Fruit fly (Drosophila melanogaster) whole organism, embryonic: Measurements from ENCODE around the gene CalpB.

Experiments used
- CG10209 ChIP-seq: fragments of 200-800 bp; sonication (Bioruptor generic); optimal IDR thresholded peaks from 3 replicates; lab custom pipeline; 2017; ENCODE audit warnings: missing biosample characterization, mild to moderate bottlenecking, missing genetic modification characterization, missing genetic modification reagents
- CG10543 ChIP-seq: fragments of 200-800 bp; sonication (Bioruptor generic); optimal IDR thresholded peaks from 3 replicates; lab custom pipeline; 2017; ENCODE audit warnings: missing biosample characterization, mild to moderate bottlenecking, missing genetic modification characterization, moderate library complexity
- CG12744 ChIP-seq: fragments of 200-800 bp; sonication (Bioruptor generic); optimal IDR thresholded peaks from 2 replicates; lab custom pipeline; 2016; ENCODE audit warnings: missing biosample characterization, missing genetic modification characterization
- CG13624 ChIP-seq: fragments of 200-800 bp; sonication (Bioruptor generic); optimal IDR thresholded peaks from 2 replicates; lab custom pipeline; 2016; ENCODE audit warnings: missing biosample characterization, missing genetic modification characterization
- CG14441 ChIP-seq: fragments of 200-800 bp; sonication (Bioruptor generic); IDR thresholded peaks from 2 replicates; pipeline ENCODE4 v1.3.6; 2022; ENCODE audit warnings: missing biosample characterization, missing genetic modification characterization
- CG1529 ChIP-seq: fragments of 200-800 bp; sonication (Bioruptor generic); optimal IDR thresholded peaks from 3 replicates; lab custom pipeline; 2018; ENCODE audit warnings: missing biosample characterization, missing genetic modification characterization
- CG1602 ChIP-seq: fragments of 200-800 bp; sonication (Bioruptor generic); optimal IDR thresholded peaks from 3 replicates; lab custom pipeline; 2016; ENCODE audit warnings: missing biosample characterization, missing genetic modification characterization
- CG1603 ChIP-seq: fragments of 200-800 bp; sonication (Bioruptor generic); optimal IDR thresholded peaks from 2 replicates; lab custom pipeline; 2019; ENCODE audit warnings: missing biosample characterization, mild to moderate bottlenecking, missing genetic modification characterization, moderate library complexity
- CG16779 ChIP-seq: fragments of 200-800 bp; sonication (Bioruptor generic); IDR thresholded peaks from 2 replicates; pipeline ENCODE4 v1.3.6; 2022; ENCODE audit warnings: missing biosample characterization, missing genetic modification characterization
- CG18599 ChIP-seq: fragments of 200-800 bp; sonication (Bioruptor generic); optimal IDR thresholded peaks from 3 replicates; lab custom pipeline; 2017; ENCODE audit warnings: missing biosample characterization, missing genetic modification characterization, mild to moderate bottlenecking, moderate library complexity, missing genetic modification reagents
- CG2199 ChIP-seq: fragments of 200-800 bp; sonication (Bioruptor generic); IDR thresholded peaks from 3 replicates; pipeline ENCODE4 v1.3.6; 2022; ENCODE audit warnings: missing biosample characterization, missing genetic modification characterization
- CG2712 ChIP-seq: fragments of 200-800 bp; optimal IDR thresholded peaks from 3 replicates; lab custom pipeline; 2019; ENCODE audit warnings: missing biosample characterization, mild to moderate bottlenecking, missing genetic modification characterization, moderate library complexity
- CG3163 ChIP-seq: fragments of 200-800 bp; sonication (Bioruptor generic); optimal IDR thresholded peaks from 3 replicates; lab custom pipeline; 2016; ENCODE audit warnings: missing biosample characterization, missing genetic modification characterization
- CG32767 ChIP-seq: fragments of 200-800 bp; sonication (Bioruptor generic); IDR thresholded peaks from 2 replicates; pipeline ENCODE4 v1.3.6; 2022; ENCODE audit warnings: missing biosample characterization, missing genetic modification characterization
- CG4424 ChIP-seq: fragments of 200-800 bp; sonication (Bioruptor generic); optimal IDR thresholded peaks from 3 replicates; lab custom pipeline; 2016; ENCODE audit warnings: missing biosample characterization, missing genetic modification characterization
- CG5245 ChIP-seq: fragments of 200-800 bp; sonication (Bioruptor generic); optimal IDR thresholded peaks from 3 replicates; lab custom pipeline; 2016; ENCODE audit warnings: missing biosample characterization, missing genetic modification characterization
- CG6654 ChIP-seq: fragments of 200-800 bp; sonication (Bioruptor generic); optimal IDR thresholded peaks from 2 replicates; lab custom pipeline; 2017; ENCODE audit warnings: missing biosample characterization, mild to moderate bottlenecking, missing genetic modification characterization
- CG8281 ChIP-seq: fragments of 200-800 bp; sonication (Bioruptor generic); optimal IDR thresholded peaks from 2 replicates; lab custom pipeline; 2018; ENCODE audit warnings: missing biosample characterization, mild to moderate bottlenecking, missing genetic modification characterization, moderate library complexity
- CG9932 ChIP-seq: fragments of 200-800 bp; sonication (Bioruptor generic); IDR thresholded peaks from 2 replicates; pipeline ENCODE4 v1.3.6; 2022; ENCODE audit warnings: missing biosample characterization, missing genetic modification characterization
- D ChIP-seq, 2 experiments: fragments of 200-800 bp in 1 of 2; fragments of >200 bp in 1 of 2; sonication (Bioruptor generic) in 1 of 2; optimal IDR thresholded peaks; 2 replicates in 1 of 2; 3 replicates in 1 of 2; lab custom pipeline; 2017; ENCODE audit warnings: mild to moderate bottlenecking in 1 of 2, missing biosample characterization in 1 of 2, missing genetic modification characterization in 1 of 2, missing genetic modification reagents in 1 of 2
- Dad ChIP-seq: fragments of 200-800 bp; sonication (Bioruptor generic); optimal IDR thresholded peaks from 3 replicates; lab custom pipeline; 2016; ENCODE audit warnings: missing biosample characterization, missing genetic modification characterization
- Deaf1 ChIP-seq: fragments of 200-800 bp; optimal IDR thresholded peaks from 3 replicates; lab custom pipeline; 2019; ENCODE audit warnings: missing biosample characterization, mild to moderate bottlenecking, missing genetic modification characterization, moderate library complexity
- ERR ChIP-seq: fragments of 200-800 bp; sonication (Bioruptor generic); optimal IDR thresholded peaks from 2 replicates; lab custom pipeline; 2016; ENCODE audit warnings: missing biosample characterization, missing genetic modification characterization
- Lim3 ChIP-seq: fragments of 200-800 bp; sonication (Bioruptor generic); IDR thresholded peaks from 2 replicates; pipeline ENCODE4 v1.3.6; 2022; ENCODE audit warnings: missing biosample characterization, missing genetic modification characterization
- NC2α ChIP-seq: fragments of 200-800 bp; sonication (Bioruptor generic); optimal IDR thresholded peaks from 2 replicates; lab custom pipeline; 2016; ENCODE audit warnings: missing biosample characterization, missing genetic modification characterization
- NFAT ChIP-seq: fragments of 200-800 bp; sonication (Bioruptor generic); IDR thresholded peaks from 2 replicates; pipeline ENCODE4 v1.3.6; 2022; ENCODE audit warnings: missing biosample characterization, missing genetic modification characterization
- Pdp1 ChIP-seq, 2 experiments: fragments of 200-800 bp; sonication (Bioruptor generic); optimal IDR thresholded peaks; 3 replicates each; lab custom pipeline; 2016; ENCODE audit warnings: missing biosample characterization in 2 of 2, missing genetic modification characterization in 2 of 2, mild to moderate bottlenecking in 1 of 2, moderate library complexity in 1 of 2
- Taf1 ChIP-seq: fragments of 200-800 bp; sonication (Bioruptor generic); IDR thresholded peaks from 2 replicates; pipeline ENCODE4 v1.3.6; 2022; ENCODE audit warnings: missing biosample characterization, missing genetic modification characterization
- YL-1 ChIP-seq: fragments of 200-800 bp; sonication (Bioruptor generic); optimal IDR thresholded peaks from 3 replicates; lab custom pipeline; 2017; ENCODE audit warnings: missing biosample characterization, mild to moderate bottlenecking, missing genetic modification characterization
- ara ChIP-seq: fragments of 200-800 bp; sonication (Bioruptor generic); IDR thresholded peaks from 2 replicates; pipeline ENCODE4 v1.3.6; 2022; ENCODE audit warnings: missing biosample characterization, missing genetic modification characterization
- az2 ChIP-seq: fragments of 200-800 bp; sonication (Bioruptor generic); optimal IDR thresholded peaks from 3 replicates; lab custom pipeline; 2016; ENCODE audit warnings: missing biosample characterization, missing genetic modification characterization
- chn ChIP-seq: fragments of 200-800 bp; sonication (Bioruptor generic); optimal IDR thresholded peaks from 2 replicates; lab custom pipeline; 2016; ENCODE audit warnings: missing biosample characterization, missing genetic modification characterization
- exex ChIP-seq: fragments of 200-800 bp; sonication (Bioruptor generic); optimal IDR thresholded peaks from 4 replicates; lab custom pipeline; 2018; ENCODE audit warnings: missing biosample characterization, mild to moderate bottlenecking, missing genetic modification characterization, moderate library complexity
- fd3F ChIP-seq: fragments of 200-800 bp; sonication (Bioruptor generic); optimal IDR thresholded peaks from 2 replicates; lab custom pipeline; 2018; ENCODE audit warnings: missing biosample characterization, mild to moderate bottlenecking, missing genetic modification characterization, moderate library complexity
- fru ChIP-seq: fragments of >200 bp; optimal IDR thresholded peaks from 2 replicates; lab custom pipeline; 2017
- ind ChIP-seq: fragments of 200-800 bp; sonication (Bioruptor generic); optimal IDR thresholded peaks from 3 replicates; lab custom pipeline; 2016; ENCODE audit warnings: missing biosample characterization, missing genetic modification characterization
- inv ChIP-seq: fragments of 200-800 bp; sonication (Bioruptor generic); IDR thresholded peaks from 2 replicates; pipeline ENCODE4 v1.3.6; 2022; ENCODE audit warnings: missing biosample characterization, missing genetic modification characterization; ENCODE audit not compliant: partially characterized antibody
- lab ChIP-seq: fragments of 200-800 bp; sonication (Bioruptor generic); optimal IDR thresholded peaks from 3 replicates; lab custom pipeline; 2017; ENCODE audit warnings: missing biosample characterization, missing genetic modification characterization, mild to moderate bottlenecking, moderate library complexity, missing genetic modification reagents
- luna ChIP-seq: fragments of 200-800 bp; sonication (Bioruptor generic); optimal IDR thresholded peaks from 2 replicates; lab custom pipeline; 2016; ENCODE audit warnings: missing biosample characterization, missing genetic modification characterization
- mam ChIP-seq: fragments of 200-800 bp; sonication (Bioruptor generic); optimal IDR thresholded peaks from 3 replicates; lab custom pipeline; 2016; ENCODE audit warnings: missing biosample characterization, missing genetic modification characterization
- nau ChIP-seq: fragments of 200-800 bp; sonication (Bioruptor generic); optimal IDR thresholded peaks from 3 replicates; lab custom pipeline; 2017; ENCODE audit warnings: missing biosample characterization, mild to moderate bottlenecking, missing genetic modification characterization, missing genetic modification reagents
- phol ChIP-seq: fragments of 200-800 bp; sonication (Bioruptor generic); optimal IDR thresholded peaks from 3 replicates; lab custom pipeline; 2018; ENCODE audit warnings: missing biosample characterization, mild to moderate bottlenecking, missing genetic modification characterization, moderate library complexity
- pnt ChIP-seq: fragments of 200-800 bp; sonication (Bioruptor generic); optimal IDR thresholded peaks from 3 replicates; lab custom pipeline; 2016; ENCODE audit warnings: missing biosample characterization, missing genetic modification characterization
- pros ChIP-seq: fragments of 200-800 bp; sonication (Bioruptor generic); optimal IDR thresholded peaks from 3 replicates; lab custom pipeline; 2019; ENCODE audit warnings: missing biosample characterization, mild to moderate bottlenecking, missing genetic modification characterization, moderate library complexity
- run ChIP-seq: fragments of 200-800 bp; sonication (Bioruptor generic); optimal IDR thresholded peaks from 3 replicates; lab custom pipeline; 2018; ENCODE audit warnings: missing biosample characterization, mild to moderate bottlenecking, missing genetic modification characterization
- sens ChIP-seq: fragments of 200-800 bp; sonication (Bioruptor generic); peaks from one replicate; lab custom pipeline; 2016; ENCODE audit warnings: missing biosample characterization, missing genetic modification characterization
- shn ChIP-seq: fragments of 200-800 bp; sonication (Bioruptor generic); optimal IDR thresholded peaks from 3 replicates; lab custom pipeline; 2016; ENCODE audit warnings: missing biosample characterization, missing genetic modification characterization
- sqz ChIP-seq: fragments of 200-800 bp; sonication (Bioruptor generic); optimal IDR thresholded peaks from 3 replicates; lab custom pipeline; 2018; ENCODE audit warnings: missing biosample characterization, mild to moderate bottlenecking, missing genetic modification characterization
- zfh2 ChIP-seq: fragments of 200-800 bp; sonication (Bioruptor generic); optimal IDR thresholded peaks from 2 replicates; lab custom pipeline; 2016; ENCODE audit warnings: missing biosample characterization, missing genetic modification characterization

The CalpB gene

dm6 chr3L:9898355-9898754 lies 9.8 kb downstream of the CalpB start, which contains the start of the genes CG6707 and CG46387 (continued):
- TF ChIP-seq mam (GFP tag; lab: Kevin White, UChicago) (peak; percentile 34), CG4424 (GFP tag; lab: Kevin White, UChicago) (no peak), Pdp1 (GFP tag; optimal IDR thresholded peaks at IDR 0.05; lab: Kevin White, UChicago) (peak in 1 of 2 experiments; percentile 16), CG1603 (tag; lab: Kevin White, UChicago) (peak; percentile 82), CG2712 (tag; lab: Kevin White, UChicago) (peak; percentile 15), CG32767 (no peak), Deaf1 (tag; lab: Kevin White, UChicago) (no peak), sens (GFP tag; lab: Kevin White, UChicago) (peak; percentile 23), sqz (GFP tag; lab: Kevin White, UChicago) (peak; percentile 4)

dm6 chr3L:9899046-9899659 lies 10.6 kb downstream of the CalpB start, which contains the start of gene nudE:
Gene nudE (plus strand): TSS chr3L:9899241.
- TF ChIP-seq exex (no peak), shn (GFP tag; lab: Kevin White, UChicago) (no peak), CG2712 (tag; lab: Kevin White, UChicago) (peak; percentile 23), CG13624 (GFP tag; lab: Kevin White, UChicago) (peak; percentile 75), lab (GFP tag; lab: Kevin White, UChicago) (peak; percentile 55), inv (GFP tag; lab: Robert Waterston, UW) (no peak), ara (GFP tag; lab: Robert Waterston, UW) (no peak; the same call in 1 of the 2 replicates), zfh2 (GFP tag; lab: Kevin White, UChicago) (peak; percentile 68), ind (GFP tag; lab: Kevin White, UChicago) (peak; percentile 12), NFAT (GFP tag; lab: Robert Waterston, UW) (peak; percentile 27; the same call in 1 of the 2 replicates), CG2199 (no peak), CG10209 (GFP tag; lab: Kevin White, UChicago) (no peak), chn (GFP tag; lab: Kevin White, UChicago) (no peak), ERR (GFP tag; lab: Kevin White, UChicago) (peak; percentile 8), CG3163 (GFP tag; lab: Kevin White, UChicago) (peak; percentile 43), pros (no peak), CG12744 (GFP tag; lab: Kevin White, UChicago) (no peak), NC2α (GFP tag; lab: Kevin White, UChicago) (no peak), CG1529 (GFP tag; lab: Kevin White, UChicago) (no peak), CG1602 (GFP tag; lab: Kevin White, UChicago) (no peak), fru (lab: Kevin White, UChicago) (no peak), CG16779 (no peak), CG8281 (tag; lab: Kevin White, UChicago) (no peak), fd3F (GFP tag; lab: Kevin White, UChicago) (no peak), Taf1 (GFP tag; lab: Robert Waterston, UW) (no peak), luna (GFP tag; lab: Kevin White, UChicago) (no peak), pnt (GFP tag; lab: Kevin White, UChicago) (no peak), YL-1 (GFP tag; lab: Kevin White, UChicago) (peak; percentile 77), D (optimal IDR thresholded peaks at IDR 0.05; lab: Kevin White, UChicago) (no peak), D (GFP tag; optimal IDR thresholded peaks at IDR 0.05; lab: Kevin White, UChicago) (no peak), CG18599 (GFP tag; lab: Kevin White, UChicago) (peak; percentile 30), CG10543 (GFP tag; lab: Kevin White, UChicago) (no peak), CG5245 (no peak), nau (no peak), Dad (GFP tag; lab: Kevin White, UChicago) (peak; percentile 32), CG6654 (no peak), run (tag; lab: Kevin White, UChicago) (no peak), phol (tag; lab: Kevin White, UChicago) (peak; percentile 24), Lim3 (no peak), CG14441 (GFP tag; lab: Robert Waterston, UW) (0 out of 2 replicates have a peak, but pooled peaks have one; percentile 30), CG9932 (peak; percentile 65), az2 (GFP tag; lab: Kevin White, UChicago) (no peak)
